Worm (Caenorhabditis elegans) whole organism, late embryonic: Measurements from ENCODE around the gene abu-4.

Experiments
- C08G9.2 ChIP-seq: sonication (generic microtip); optimal IDR thresholded peaks from 2 replicates; lab custom pipeline; 2016; ENCODE audit warnings: mild to moderate bottlenecking, missing genetic modification characterization, moderate library complexity, missing compliant biosample characterization
- C38D4.7 ChIP-seq: fragments of 200-800 bp; sonication (Bioruptor generic); optimal IDR thresholded peaks from 2 replicates; lab custom pipeline; 2018; ENCODE audit warnings: mild to moderate bottlenecking, missing genetic modification characterization, moderate library complexity, missing compliant biosample characterization
- F13H6.1 ChIP-seq: sonication (generic microtip); optimal IDR thresholded peaks from 2 replicates; lab custom pipeline; 2016; ENCODE audit warnings: missing genetic modification characterization, missing compliant biosample characterization
- K02D7.2 ChIP-seq: sonication (generic microtip); optimal IDR thresholded peaks from 2 replicates; lab custom pipeline; 2017; ENCODE audit warnings: mild to moderate bottlenecking, missing genetic modification characterization, missing compliant biosample characterization
- K09A11.1 ChIP-seq: sonication (generic microtip); optimal IDR thresholded peaks from 2 replicates; lab custom pipeline; 2017; ENCODE audit warnings: antibody characterized with exemption, mild to moderate bottlenecking, missing genetic modification characterization, missing compliant biosample characterization; ENCODE audit not compliant: insufficient read depth
- Y22D7AL.16 ChIP-seq: sonication (generic microtip); optimal IDR thresholded peaks from 2 replicates; lab custom pipeline; 2016; ENCODE audit warnings: missing genetic modification characterization, missing compliant biosample characterization
- ahr-1 ChIP-seq: sonication (generic microtip); optimal IDR thresholded peaks from 2 replicates; lab custom pipeline; 2016; ENCODE audit warnings: missing genetic modification characterization, missing compliant biosample characterization
- ama-1 ChIP-seq: fragments of 150-350 bp; optimal IDR thresholded peaks from 2 replicates; lab custom pipeline; 2014
- ceh-14 ChIP-seq: sonication (generic microtip); optimal IDR thresholded peaks from 2 replicates; lab custom pipeline; 2016; ENCODE audit warnings: missing genotype, missing genetic modification characterization, missing compliant biosample characterization
- ceh-2 ChIP-seq: sonication (generic microtip); optimal IDR thresholded peaks from 2 replicates; lab custom pipeline; 2016; ENCODE audit warnings: missing genotype, missing genetic modification characterization, missing compliant biosample characterization
- ceh-22 ChIP-seq: sonication (generic microtip); optimal IDR thresholded peaks from 2 replicates; lab custom pipeline; 2017; ENCODE audit warnings: missing biosample characterization, missing genetic modification characterization
- ceh-24 ChIP-seq: sonication (generic microtip); optimal IDR thresholded peaks from 2 replicates; lab custom pipeline; 2016; ENCODE audit warnings: mild to moderate bottlenecking, missing genetic modification characterization, missing compliant biosample characterization
- ceh-30 ChIP-seq: fragments of 150-350 bp; optimal IDR thresholded peaks from 2 replicates; lab custom pipeline; 2014; ENCODE audit warnings: missing biosample characterization, missing genetic modification characterization
- ceh-31 ChIP-seq: sonication (generic microtip); optimal IDR thresholded peaks from 2 replicates; lab custom pipeline; 2016; ENCODE audit warnings: missing genetic modification characterization, missing compliant biosample characterization
- ceh-6 ChIP-seq: fragments of 200-800 bp; sonication (Bioruptor generic); optimal IDR thresholded peaks from 2 replicates; lab custom pipeline; 2018; ENCODE audit warnings: mild to moderate bottlenecking, missing genetic modification characterization, missing compliant biosample characterization
- che-1 ChIP-seq: sonication (generic microtip); optimal IDR thresholded peaks from 2 replicates; lab custom pipeline; 2016; ENCODE audit warnings: mild to moderate bottlenecking, missing genetic modification characterization, missing compliant biosample characterization
- dmd-4 ChIP-seq: sonication (generic microtip); optimal IDR thresholded peaks from 2 replicates; lab custom pipeline; 2016; ENCODE audit warnings: borderline replicate concordance, missing genetic modification characterization, missing compliant biosample characterization
- ets-4 ChIP-seq: sonication (generic microtip); optimal IDR thresholded peaks from 2 replicates; lab custom pipeline; 2016; ENCODE audit warnings: missing genetic modification characterization, missing compliant biosample characterization
- eyg-1 ChIP-seq: sonication (generic microtip); optimal IDR thresholded peaks from 2 replicates; lab custom pipeline; 2016; ENCODE audit warnings: missing genotype, missing genetic modification characterization, missing compliant biosample characterization
- fkh-10 ChIP-seq: fragments of 150-350 bp; optimal IDR thresholded peaks from 2 replicates; lab custom pipeline; 2014; ENCODE audit warnings: missing biosample characterization, missing genetic modification reagents, missing genetic modification characterization
- fkh-6 ChIP-seq: sonication (generic microtip); optimal IDR thresholded peaks from 2 replicates; lab custom pipeline; 2016; ENCODE audit warnings: missing genetic modification characterization, missing compliant biosample characterization
- gmeb-2 ChIP-seq: sonication (generic microtip); optimal IDR thresholded peaks from 2 replicates; lab custom pipeline; 2016; ENCODE audit warnings: missing genetic modification characterization, inconsistent platforms, missing compliant biosample characterization
- hlh-15 ChIP-seq: sonication (generic microtip); optimal IDR thresholded peaks from 2 replicates; lab custom pipeline; 2016; ENCODE audit warnings: missing genetic modification characterization, missing compliant biosample characterization
- hlh-30 ChIP-seq: sonication (generic microtip); optimal IDR thresholded peaks from 2 replicates; lab custom pipeline; 2017; ENCODE audit warnings: antibody characterized with exemption, missing genetic modification characterization, missing compliant biosample characterization; ENCODE audit not compliant: insufficient read depth
- hlh-8 ChIP-seq: sonication (generic microtip); optimal IDR thresholded peaks from 2 replicates; lab custom pipeline; 2016; ENCODE audit warnings: missing genotype, missing genetic modification characterization, missing compliant biosample characterization
- lim-6 ChIP-seq: sonication (generic microtip); optimal IDR thresholded peaks from 2 replicates; lab custom pipeline; 2016; ENCODE audit warnings: missing genetic modification characterization, missing compliant biosample characterization
- mec-3 ChIP-seq: sonication (generic microtip); optimal IDR thresholded peaks from 2 replicates; lab custom pipeline; 2016; ENCODE audit warnings: borderline replicate concordance, missing genetic modification characterization, missing compliant biosample characterization
- nhr-232 ChIP-seq: sonication (generic microtip); optimal IDR thresholded peaks from 2 replicates; lab custom pipeline; 2016; ENCODE audit warnings: missing genetic modification characterization, missing compliant biosample characterization
- npax-4 ChIP-seq: sonication (generic microtip); optimal IDR thresholded peaks from 2 replicates; lab custom pipeline; 2016; ENCODE audit warnings: missing genetic modification characterization, missing compliant biosample characterization
- odd-2 ChIP-seq: sonication (generic microtip); optimal IDR thresholded peaks from 2 replicates; lab custom pipeline; 2017; ENCODE audit warnings: antibody characterized with exemption, mild to moderate bottlenecking, missing genetic modification characterization, missing compliant biosample characterization
- pag-3 ChIP-seq: sonication (generic microtip); optimal IDR thresholded peaks from 2 replicates; lab custom pipeline; 2016; ENCODE audit warnings: missing compliant biosample characterization, missing genetic modification characterization, borderline replicate concordance
- pat-9 ChIP-seq: fragments of 200-800 bp; sonication (Bioruptor generic); optimal IDR thresholded peaks from 2 replicates; lab custom pipeline; 2018; ENCODE audit warnings: mild to moderate bottlenecking, missing genetic modification characterization, moderate library complexity, missing compliant biosample characterization
- pax-1 ChIP-seq: fragments of 150-350 bp; optimal IDR thresholded peaks from 2 replicates; lab custom pipeline; 2014; ENCODE audit warnings: missing biosample characterization, missing genetic modification characterization
- pha-4 ChIP-seq: fragments of 150-350 bp; optimal IDR thresholded peaks from 2 replicates; lab custom pipeline; 2018; ENCODE audit warnings: missing biosample characterization, missing genetic modification reagents, missing genetic modification characterization
- pqm-1 ChIP-seq: sonication (generic microtip); optimal IDR thresholded peaks from 2 replicates; lab custom pipeline; 2016; ENCODE audit warnings: missing genetic modification characterization, missing compliant biosample characterization
- rnt-1 ChIP-seq: sonication (generic microtip); optimal IDR thresholded peaks from 2 replicates; lab custom pipeline; 2016; ENCODE audit warnings: missing genetic modification characterization, missing compliant biosample characterization
- sox-2 ChIP-seq: fragments of 200-800 bp; sonication (Bioruptor generic); IDR thresholded peaks from 2 replicates; pipeline ENCODE4 v1.3.6; 2022; ENCODE audit warnings: missing genetic modification reagents, missing genetic modification characterization, missing compliant biosample characterization
- syd-9 ChIP-seq: sonication (generic microtip); optimal IDR thresholded peaks from 2 replicates; lab custom pipeline; 2016; ENCODE audit warnings: mild to moderate bottlenecking, missing genetic modification characterization, moderate library complexity, missing compliant biosample characterization
- tbx-2 ChIP-seq: sonication (generic microtip); optimal IDR thresholded peaks from 2 replicates; lab custom pipeline; 2016; ENCODE audit warnings: missing genetic modification characterization, missing compliant biosample characterization
- unc-3 ChIP-seq, 2 experiments: fragments of 200-800 bp in 1 of 2; sonication (Bioruptor generic) in 1 of 2; sonication (generic microtip) in 1 of 2; conservative IDR thresholded peaks in 1 of 2; optimal IDR thresholded peaks in 1 of 2; 2 replicates each; pipeline versions ENCODE4 v1.3.6 to Lab custom; 2016 to 2022; ENCODE audit warnings: missing compliant biosample characterization in 2 of 2, missing genetic modification characterization in 2 of 2, missing genetic modification reagents in 1 of 2
- unc-42 ChIP-seq: sonication (generic microtip); optimal IDR thresholded peaks from 2 replicates; lab custom pipeline; 2016; ENCODE audit warnings: missing genotype, missing genetic modification characterization, missing compliant biosample characterization
- zip-5 ChIP-seq: sonication (generic microtip); optimal IDR thresholded peaks from 2 replicates; lab custom pipeline; 2016; ENCODE audit warnings: missing genetic modification characterization, missing compliant biosample characterization

Gene abu-4

DNA sequence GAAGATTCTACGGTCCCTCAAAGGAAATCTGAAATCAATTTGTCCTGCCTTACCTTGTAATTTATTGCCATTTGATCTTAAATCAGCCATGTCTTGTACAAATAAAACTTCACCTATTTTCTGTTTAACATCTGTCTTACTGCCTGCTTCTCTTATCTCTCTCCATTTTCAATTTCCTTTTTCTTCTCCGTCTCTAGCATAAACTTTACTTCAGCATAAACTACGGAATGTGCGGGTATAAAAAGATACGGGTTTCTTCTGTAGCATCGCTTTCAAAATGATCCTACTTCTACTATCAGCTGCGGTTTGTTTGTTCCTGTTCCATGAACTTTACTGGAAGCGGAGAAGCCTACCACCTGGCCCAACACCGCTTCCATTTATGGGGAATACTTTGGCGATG is 29.9 kb upstream of the abu-4 start, which contains the start of gene cyp-33C5:
cyp-33C5 (plus strand) TSS at position 254 of the 400 bp plus-strand sequence.
- TF ChIP-seq K02D7.2 (tag; lab: Kevin White, UChicago): no peak
- no peak for TF ChIP-seq hlh-30
- TF ChIP-seq pat-9: no peak
- TF ChIP-seq eyg-1 (tag; lab: Kevin White, UChicago): no peak
- no peak for TF ChIP-seq ceh-30 (tag; lab: Kevin White, UChicago)
- TF ChIP-seq syd-9: no peak
- TF ChIP-seq Y22D7AL.16 (tag; lab: Kevin White, UChicago): no peak
- TF ChIP-seq fkh-10 (GFP tag; lab: Kevin White, UChicago): no peak
- no peak for TF ChIP-seq nhr-232 (tag; lab: Kevin White, UChicago)
- no peak for TF ChIP-seq lim-6 (tag; lab: Kevin White, UChicago)
- no peak for TF ChIP-seq hlh-8
- no peak for TF ChIP-seq ceh-14
- TF ChIP-seq hlh-15 (tag; lab: Kevin White, UChicago): no peak
- TF ChIP-seq C08G9.2 (tag; lab: Kevin White, UChicago): no peak

DNA sequence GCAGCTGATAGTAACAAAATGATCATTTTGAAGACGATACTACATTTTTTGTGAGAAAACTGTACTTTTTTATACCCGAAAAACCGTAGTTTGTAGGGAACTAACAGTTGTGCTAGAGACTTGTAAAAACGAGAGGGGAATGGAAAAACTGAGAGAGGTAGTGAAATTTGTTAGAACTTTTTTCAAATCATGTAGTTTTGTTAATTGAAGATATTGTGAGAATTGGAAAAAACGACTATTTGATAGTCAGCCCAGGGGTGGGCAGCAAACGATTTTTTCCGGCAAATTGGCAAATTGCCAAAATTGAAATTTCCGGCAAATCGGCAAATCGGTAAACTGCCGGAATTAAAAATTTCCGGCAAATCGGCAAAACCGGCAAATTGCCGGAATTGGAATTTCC is 25.3 kb upstream of the abu-4 start, which contains the start of gene cyp-33C6:
cyp-33C6 (minus strand) TSS at position 101 of the 400 bp plus-strand sequence.
- TF ChIP-seq ama-1 (lab: Kevin White, UChicago) (no peak), unc-42 (tag; lab: Kevin White, UChicago) (no peak), ahr-1 (tag; lab: Kevin White, UChicago) (no peak), che-1 (tag; lab: Kevin White, UChicago) (no peak), K09A11.1 (tag; lab: Kevin White, UChicago) (no peak), Y22D7AL.16 (tag; lab: Kevin White, UChicago) (no peak), ceh-24 (tag; lab: Kevin White, UChicago) (no peak), zip-5 (no peak), pax-1 (tag; lab: Kevin White, UChicago) (no peak), ceh-2 (tag; lab: Kevin White, UChicago) (no peak), pha-4 (tag; lab: Kevin White, UChicago) (no peak)
- TF ChIP-seq, all 69 proteins: peak for 0

ce11 chrV:2250126-2250590 is 24.5 kb upstream of the abu-4 start, which contains the start of gene cyp-33C7:
Gene cyp-33C7 (plus strand): TSS chrV:2250540.
- TF ChIP-seq pqm-1 (tag; lab: Kevin White, UChicago) (no peak), hlh-8 (no peak), ceh-24 (tag; lab: Kevin White, UChicago) (no peak), gmeb-2 (tag; lab: Kevin White, UChicago) (no peak), ceh-22 (tag; lab: Kevin White, UChicago) (no peak), npax-4 (tag; lab: Kevin White, UChicago) (no peak), mec-3 (tag; lab: Kevin White, UChicago) (no peak), pha-4 (tag; lab: Kevin White, UChicago) (no peak), ceh-31 (no peak), K02D7.2 (tag; lab: Kevin White, UChicago) (no peak), tbx-2 (no peak), che-1 (tag; lab: Kevin White, UChicago) (no peak), F13H6.1 (no peak), sox-2 (no peak)

ce11 chrV:2251774-2252173 is 22.9 kb upstream of the abu-4 start:
- TF ChIP-seq pag-3 (tag; lab: Kevin White, UChicago) (no peak), fkh-6 (tag; lab: Kevin White, UChicago) (no peak), hlh-15 (tag; lab: Kevin White, UChicago) (no peak), ceh-6 (GFP tag; lab: Kevin White, UChicago) (no peak), eyg-1 (tag; lab: Kevin White, UChicago) (no peak), ceh-31 (no peak), gmeb-2 (tag; lab: Kevin White, UChicago) (no peak), dmd-4 (tag; lab: Kevin White, UChicago) (no peak), hlh-30 (no peak), rnt-1 (tag; lab: Kevin White, UChicago) (no peak), che-1 (tag; lab: Kevin White, UChicago) (no peak), unc-3 (GFP tag; conservative IDR thresholded peaks at IDR 0.05; lab: Robert Waterston, UW) (no peak), unc-3 (tag; optimal IDR thresholded peaks at IDR 0.05; lab: Kevin White, UChicago) (no peak), ceh-22 (tag; lab: Kevin White, UChicago) (no peak), lim-6 (tag; lab: Kevin White, UChicago) (no peak), hlh-8 (no peak), C38D4.7 (GFP tag; lab: Kevin White, UChicago) (no peak), pqm-1 (tag; lab: Kevin White, UChicago) (no peak), odd-2 (no peak), ets-4 (tag; lab: Kevin White, UChicago) (no peak)
